Worm (Caenorhabditis elegans) whole organism, L4 larva: ENCODE data around the gene vap-2.

ENCODE experiments used
- F10B5.3 ChIP-seq: sonication (generic microtip); optimal IDR thresholded peaks from 2 replicates; lab custom pipeline; 2016; ENCODE audit warnings: mild to moderate bottlenecking, missing genetic modification characterization, missing compliant biosample characterization
- daf-8 ChIP-seq: fragments of 200-800 bp; sonication (Bioruptor generic); IDR thresholded peaks from 2 replicates; pipeline ENCODE4 v1.3.6; 2022; ENCODE audit warnings: missing genetic modification characterization, missing compliant biosample characterization
- lin-13 ChIP-seq: fragments of 150-350 bp; optimal IDR thresholded peaks from 2 replicates; lab custom pipeline; 2014; ENCODE audit warnings: missing biosample characterization, missing genetic modification reagents, missing genetic modification characterization
- nhr-11 ChIP-seq: fragments of 150-350 bp; optimal IDR thresholded peaks from 2 replicates; lab custom pipeline; 2014; ENCODE audit warnings: missing biosample characterization, missing genetic modification characterization
- nhr-77 ChIP-seq: fragments of 150-350 bp; optimal IDR thresholded peaks from 2 replicates; lab custom pipeline; 2014; ENCODE audit warnings: missing biosample characterization, missing genetic modification characterization
- php-3 ChIP-seq: fragments of 200-800 bp; sonication (Bioruptor generic); IDR thresholded peaks from 2 replicates; pipeline ENCODE4 v1.3.6; 2022; ENCODE audit warnings: missing genetic modification reagents, missing genetic modification characterization, missing compliant biosample characterization
- spr-1 ChIP-seq: sonication (generic microtip); optimal IDR thresholded peaks from 2 replicates; lab custom pipeline; 2016; ENCODE audit warnings: mild to moderate bottlenecking, missing genetic modification characterization, missing compliant biosample characterization
- unc-130 ChIP-seq: sonication (generic microtip); optimal IDR thresholded peaks from 2 replicates; lab custom pipeline; 2016; ENCODE audit warnings: missing genetic modification reagents, missing genetic modification characterization, missing compliant biosample characterization
- vab-7 ChIP-seq: fragments of 200-800 bp; sonication (Bioruptor generic); IDR thresholded peaks from 2 replicates; pipeline ENCODE4 v1.3.6; 2022; ENCODE audit warnings: missing genetic modification reagents, missing genetic modification characterization, missing compliant biosample characterization

DNA sequence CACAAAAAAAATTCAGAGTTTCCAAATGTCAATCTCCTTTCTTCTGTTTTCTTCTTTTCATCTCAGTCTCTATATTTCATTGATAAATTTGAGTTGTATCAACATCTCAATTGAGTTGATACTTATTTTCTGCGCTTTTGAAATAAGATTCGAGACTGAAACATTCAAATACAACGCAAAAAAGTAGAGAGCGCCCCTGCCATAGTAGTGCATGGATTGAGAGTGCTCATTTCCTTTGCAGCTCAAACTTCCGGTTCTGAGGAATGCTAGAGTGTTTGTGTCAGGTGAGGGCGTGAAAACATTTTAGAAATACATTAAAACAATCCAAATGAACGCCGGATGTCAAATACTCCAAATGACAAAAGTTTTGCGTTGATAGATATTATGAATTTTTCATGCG is 29.0 kb downstream of the vap-2 start:
- TF ChIP-seq nhr-11 (tag; lab: Kevin White, UChicago): no peak
- no peak for TF ChIP-seq unc-130 (GFP tag; lab: Kevin White, UChicago)
- TF ChIP-seq php-3 (GFP tag; lab: Robert Waterston, UW): no peak
- TF ChIP-seq vab-7 (GFP tag; lab: Robert Waterston, UW): no peak
- no peak for TF ChIP-seq lin-13
- no peak for TF ChIP-seq F10B5.3
- no peak for TF ChIP-seq spr-1
- TF ChIP-seq daf-8 (GFP tag; lab: Robert Waterston, UW): no peak
- TF ChIP-seq nhr-77 (tag; lab: Kevin White, UChicago): no peak
